Worm (Caenorhabditis elegans) whole organism, L4 larva: ENCODE results near the gene str-230.

Source experiments
- D1046.2 ChIP-seq: fragments of 200-800 bp; sonication (Bioruptor generic); IDR thresholded peaks from 2 replicates; pipeline ENCODE4 v1.3.6; 2022; ENCODE audit warnings: missing genetic modification characterization, missing compliant biosample characterization
- R02D3.7 ChIP-seq: fragments of 150-350 bp; sonication (generic microtip); optimal IDR thresholded peaks from 3 replicates; lab custom pipeline; 2014; ENCODE audit warnings: missing biosample characterization, missing genetic modification characterization
- T26A8.4 ChIP-seq: fragments of 200-800 bp; sonication (Bioruptor generic); IDR thresholded peaks from 2 replicates; pipeline ENCODE4 v1.3.6; 2022; ENCODE audit warnings: missing genetic modification characterization, missing compliant biosample characterization
- Y5F2A.4 ChIP-seq: fragments of 200-800 bp; sonication (Bioruptor generic); optimal IDR thresholded peaks from 2 replicates; lab custom pipeline; 2018; ENCODE audit warnings: mild to moderate bottlenecking, missing genetic modification characterization, missing compliant biosample characterization
- aha-1 ChIP-seq: fragments of 150-350 bp; peaks from one replicate; lab custom pipeline; 2014; ENCODE audit warnings: missing biosample characterization, missing genetic modification characterization
- ama-1 ChIP-seq: fragments of 150-350 bp; optimal IDR thresholded peaks from 2 replicates; lab custom pipeline; 2014; ENCODE audit warnings: inconsistent platforms, mixed read lengths
- ceh-44 ChIP-seq: fragments of 200-800 bp; sonication (Bioruptor generic); IDR thresholded peaks from 2 replicates; pipeline ENCODE4 v1.3.6; 2022; ENCODE audit warnings: missing genetic modification reagents, missing genetic modification characterization, missing compliant biosample characterization
- ceh-62 ChIP-seq: sonication (generic microtip); optimal IDR thresholded peaks from 2 replicates; lab custom pipeline; 2017; ENCODE audit warnings: missing biosample characterization, missing genetic modification characterization
- ctbp-1 ChIP-seq: fragments of 200-800 bp; sonication (Bioruptor generic); IDR thresholded peaks from 2 replicates; pipeline ENCODE4 v1.3.6; 2022; ENCODE audit warnings: missing genetic modification reagents, missing genetic modification characterization, missing compliant biosample characterization
- daf-16 ChIP-seq, 3 experiments: sonication (generic microtip); optimal IDR thresholded peaks; 2 replicates each; lab custom pipeline; 2016 to 2017; ENCODE audit warnings: missing genetic modification characterization in 3 of 3, missing genetic modification reagents in 3 of 3, mild to moderate bottlenecking in 2 of 3, missing compliant biosample characterization in 2 of 3, missing biosample characterization in 1 of 3, moderate library complexity in 1 of 3
- daf-8 ChIP-seq: fragments of 200-800 bp; sonication (Bioruptor generic); IDR thresholded peaks from 2 replicates; pipeline ENCODE4 v1.3.6; 2022; ENCODE audit warnings: missing genetic modification characterization, missing compliant biosample characterization
- dmd-6 ChIP-seq: fragments of 200-800 bp; sonication (Bioruptor generic); IDR thresholded peaks from 2 replicates; pipeline ENCODE4 v1.3.6; 2022; ENCODE audit warnings: missing genetic modification reagents, missing genetic modification characterization, missing compliant biosample characterization
- dmd-8 ChIP-seq: fragments of 200-800 bp; sonication (Bioruptor generic); IDR thresholded peaks from 2 replicates; pipeline ENCODE4 v1.3.6; 2022; ENCODE audit warnings: missing genetic modification characterization, missing compliant biosample characterization
- duxl-1 ChIP-seq: sonication (generic microtip); optimal IDR thresholded peaks from 2 replicates; lab custom pipeline; 2016; ENCODE audit warnings: mild to moderate bottlenecking, missing genetic modification characterization, moderate library complexity, missing compliant biosample characterization; ENCODE audit not compliant: poor library complexity
- fkh-10 ChIP-seq: fragments of 150-350 bp; optimal IDR thresholded peaks from 2 replicates; lab custom pipeline; 2014; ENCODE audit warnings: missing biosample characterization, missing genetic modification reagents, missing genetic modification characterization
- fos-1 ChIP-seq: fragments of 150-350 bp; optimal IDR thresholded peaks from 2 replicates; lab custom pipeline; 2014; ENCODE audit warnings: missing biosample characterization, missing genetic modification characterization
- hlh-11 ChIP-seq: fragments of 200-800 bp; sonication (Bioruptor generic); optimal IDR thresholded peaks from 2 replicates; lab custom pipeline; 2018; ENCODE audit warnings: mild to moderate bottlenecking, missing genetic modification characterization, missing compliant biosample characterization
- hmg-1.1 ChIP-seq: fragments of 200-800 bp; sonication (Bioruptor generic); IDR thresholded peaks from 2 replicates; pipeline ENCODE4 v1.3.6; 2022; ENCODE audit warnings: missing genetic modification reagents, missing genetic modification characterization, missing compliant biosample characterization
- lim-7 ChIP-seq: fragments of 200-800 bp; sonication (Bioruptor generic); IDR thresholded peaks from 2 replicates; pipeline ENCODE4 v1.3.6; 2022; ENCODE audit warnings: missing genetic modification characterization, missing compliant biosample characterization
- lin-15B ChIP-seq: fragments of 150-350 bp; sonication (generic microtip); optimal IDR thresholded peaks from 3 replicates; lab custom pipeline; 2014; ENCODE audit warnings: missing biosample characterization, missing genetic modification characterization
- lin-38 ChIP-seq: fragments of 200-800 bp; sonication (Bioruptor generic); IDR thresholded peaks from 2 replicates; pipeline ENCODE4 v1.3.6; 2022; ENCODE audit warnings: missing genetic modification reagents, missing genetic modification characterization, missing compliant biosample characterization
- lin-39 ChIP-seq: fragments of 150-350 bp; optimal IDR thresholded peaks from 2 replicates; lab custom pipeline; 2014; ENCODE audit warnings: missing biosample characterization, missing genetic modification reagents, missing genetic modification characterization
- mxl-3 ChIP-seq: fragments of 200-800 bp; sonication (Bioruptor generic); optimal IDR thresholded peaks from 2 replicates; lab custom pipeline; 2018; ENCODE audit warnings: mild to moderate bottlenecking, missing genetic modification characterization, missing compliant biosample characterization
- nhr-10 ChIP-seq: fragments of 150-350 bp; optimal IDR thresholded peaks from 2 replicates; lab custom pipeline; 2014; ENCODE audit warnings: missing biosample characterization, missing genetic modification characterization
- nhr-237 ChIP-seq: sonication (generic microtip); optimal IDR thresholded peaks from 2 replicates; lab custom pipeline; 2017; ENCODE audit warnings: missing biosample characterization, missing genetic modification characterization
- nhr-28 ChIP-seq: fragments of 150-350 bp; optimal IDR thresholded peaks from 2 replicates; lab custom pipeline; 2014; ENCODE audit warnings: missing biosample characterization, missing genetic modification characterization
- nhr-41 ChIP-seq: fragments of 200-800 bp; sonication (Bioruptor generic); IDR thresholded peaks from 2 replicates; pipeline ENCODE4 v1.3.6; 2022; ENCODE audit warnings: missing genetic modification reagents, missing genetic modification characterization, missing compliant biosample characterization
- nhr-76 ChIP-seq: fragments of 150-350 bp; optimal IDR thresholded peaks from 2 replicates; lab custom pipeline; 2014; ENCODE audit warnings: missing biosample characterization, missing genetic modification characterization
- pha-4 ChIP-seq, 2 experiments: fragments of 150-350 bp in 1 of 2; fragments of 200-800 bp in 1 of 2; sonication (Bioruptor generic) in 1 of 2; IDR thresholded peaks in 1 of 2; optimal IDR thresholded peaks in 1 of 2; 2 replicates each; pipeline versions ENCODE4 v1.3.6 to Lab custom; 2014 to 2022; ENCODE audit warnings: missing genetic modification characterization in 2 of 2, missing genetic modification reagents in 2 of 2, missing biosample characterization in 1 of 2, missing compliant biosample characterization in 1 of 2
- unc-39 ChIP-seq: sonication (generic microtip); optimal IDR thresholded peaks from 2 replicates; lab custom pipeline; 2017; ENCODE audit warnings: missing biosample characterization, missing genetic modification characterization
- unc-62 ChIP-seq, 3 experiments: fragments of 150-350 bp in 1 of 3; sonication (generic microtip); optimal IDR thresholded peaks in 2 of 3; peaks in 1 of 3; 1 replicate in 1 of 3; 2 replicates in 2 of 3; lab custom pipeline; 2014 to 2017; ENCODE audit warnings: missing biosample characterization in 3 of 3, missing genetic modification characterization in 3 of 3, missing genetic modification reagents in 3 of 3, missing genotype in 1 of 3
- vab-7 ChIP-seq: fragments of 200-800 bp; sonication (Bioruptor generic); IDR thresholded peaks from 2 replicates; pipeline ENCODE4 v1.3.6; 2022; ENCODE audit warnings: missing genetic modification reagents, missing genetic modification characterization, missing compliant biosample characterization
- zag-1 ChIP-seq: fragments of 150-350 bp; optimal IDR thresholded peaks from 2 replicates; lab custom pipeline; 2014; ENCODE audit warnings: missing biosample characterization, missing genetic modification characterization
- zfp-3 ChIP-seq: fragments of 200-800 bp; sonication (Bioruptor generic); conservative IDR thresholded peaks from 2 replicates; pipeline ENCODE4 v1.3.6; 2022; ENCODE audit warnings: missing genetic modification reagents, missing genetic modification characterization, missing compliant biosample characterization

str-230 gene

DNA sequence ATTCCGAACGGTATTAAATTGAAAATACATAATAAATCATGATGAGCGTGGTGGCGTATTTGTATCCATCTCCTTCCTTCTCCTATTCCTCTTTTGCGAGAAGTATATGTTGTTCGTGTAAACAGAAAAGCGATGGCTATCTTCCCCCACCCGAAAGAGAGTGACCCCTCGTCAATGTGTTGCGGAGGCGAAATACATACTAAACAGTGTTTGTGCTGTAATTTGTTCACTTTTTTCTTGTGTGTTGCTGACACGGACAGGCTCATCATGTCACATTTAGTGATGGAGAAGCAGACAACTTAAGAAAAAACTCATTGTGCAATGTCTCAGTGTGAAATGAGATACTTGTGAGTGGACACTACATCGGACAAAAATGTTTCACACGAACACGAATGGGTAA, 21.0 kb upstream of the str-230 start:
- no peak for TF ChIP-seq pha-4 (GFP tag; IDR thresholded peaks at IDR 0.05; lab: Robert Waterston, UW)
- TF ChIP-seq pha-4 (tag; optimal IDR thresholded peaks at IDR 0.05; lab: Kevin White, UChicago) = no peak
- no peak for TF ChIP-seq zfp-3 (GFP tag; lab: Robert Waterston, UW)
- TF ChIP-seq nhr-28 = peak; percentile 8
- no peak for TF ChIP-seq unc-39
- no peak for TF ChIP-seq lin-15B (tag; lab: Kevin White, UChicago)
- TF ChIP-seq T26A8.4 (GFP tag; lab: Robert Waterston, UW) = no peak
- TF ChIP-seq unc-62 (GFP tag; optimal IDR thresholded peaks at IDR 0.05 in 1 of 2; lab: Kevin White, UChicago) = peak in 1 of 2 experiments; percentile 24
- no peak for TF ChIP-seq unc-62 (tag; optimal IDR thresholded peaks at IDR 0.05; lab: Kevin White, UChicago)
- TF ChIP-seq dmd-6 (GFP tag; lab: Robert Waterston, UW) = peak; percentile 20; the same call in 1 of the 2 replicates
- peak; percentile 10 for TF ChIP-seq hlh-11 (tag; lab: Kevin White, UChicago)
- TF ChIP-seq mxl-3 (GFP tag; lab: Kevin White, UChicago) = peak; percentile 12
- peak in 1 of 2 experiments; percentile 56 for TF ChIP-seq daf-16 (GFP tag; optimal IDR thresholded peaks at IDR 0.05; lab: Kevin White, UChicago)
- TF ChIP-seq daf-16 (tag; optimal IDR thresholded peaks at IDR 0.05; lab: Kevin White, UChicago) = peak; percentile 80
- TF ChIP-seq ama-1 (lab: Kevin White, UChicago) = no peak

DNA sequence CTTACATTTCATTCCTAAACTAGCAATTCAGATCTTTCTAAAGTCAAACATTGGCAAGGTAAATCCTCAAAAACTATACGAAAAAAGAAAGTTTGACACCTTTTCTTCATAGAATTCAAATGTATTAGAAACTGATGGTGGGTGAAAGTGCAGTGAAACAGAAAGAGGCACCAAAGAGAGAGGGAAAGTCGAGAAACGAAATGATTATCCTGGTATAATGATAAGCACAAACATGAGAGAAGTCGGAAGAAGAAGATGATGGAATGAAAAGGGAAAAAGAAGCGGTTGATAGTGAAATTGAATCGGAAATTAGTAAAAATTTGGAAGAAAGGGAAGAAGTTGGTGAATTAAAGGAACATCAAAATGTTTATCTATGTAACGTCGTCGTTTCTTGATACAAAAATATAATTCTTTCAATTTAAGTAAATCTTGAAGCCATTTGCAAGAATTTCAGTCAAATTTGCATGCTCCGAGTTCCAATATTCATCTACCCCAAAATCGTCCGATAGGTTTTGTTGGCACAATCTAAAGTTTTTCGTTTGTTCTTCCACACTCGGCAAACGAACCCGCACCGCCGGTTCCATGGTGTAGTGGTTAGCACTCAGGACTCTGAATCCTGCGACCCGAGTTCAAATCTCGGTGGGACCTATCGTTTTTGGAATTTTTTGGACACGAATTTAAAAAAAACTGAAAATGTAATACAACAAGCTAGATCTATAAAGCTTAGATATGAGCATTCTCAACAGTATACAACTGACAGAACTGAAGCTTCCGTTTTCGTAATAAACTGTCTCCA, 20.3 kb upstream of the str-230 start:
- TF ChIP-seq ceh-44 (GFP tag; lab: Robert Waterston, UW) (0 out of 2 replicates have a peak, but pooled peaks have one; percentile 74), R02D3.7 (tag; lab: Kevin White, UChicago) (no peak), D1046.2 (no peak), hmg-1.1 (GFP tag; lab: Robert Waterston, UW) (no peak), pha-4 (GFP tag; IDR thresholded peaks at IDR 0.05; lab: Robert Waterston, UW) (peak; percentile 54; the same call in 1 of the 2 replicates), pha-4 (tag; optimal IDR thresholded peaks at IDR 0.05; lab: Kevin White, UChicago) (no peak), ctbp-1 (GFP tag; lab: Robert Waterston, UW) (0 out of 2 replicates have a peak, but pooled peaks have one; percentile 31), aha-1 (tag; lab: Kevin White, UChicago) (peak; percentile 46), dmd-8 (GFP tag; lab: Robert Waterston, UW) (no peak), lim-7 (GFP tag; lab: Robert Waterston, UW) (peak; percentile 68; the same call in 1 of the 2 replicates), vab-7 (GFP tag; lab: Robert Waterston, UW) (0 out of 2 replicates have a peak, but pooled peaks have one; percentile 59), lin-38 (GFP tag; lab: Robert Waterston, UW) (0 out of 2 replicates have a peak, but pooled peaks have one; percentile 18), dmd-6 (GFP tag; lab: Robert Waterston, UW) (0 out of 2 replicates have a peak, but pooled peaks have one; percentile 22), nhr-10 (tag; lab: Kevin White, UChicago) (no peak)

DNA sequence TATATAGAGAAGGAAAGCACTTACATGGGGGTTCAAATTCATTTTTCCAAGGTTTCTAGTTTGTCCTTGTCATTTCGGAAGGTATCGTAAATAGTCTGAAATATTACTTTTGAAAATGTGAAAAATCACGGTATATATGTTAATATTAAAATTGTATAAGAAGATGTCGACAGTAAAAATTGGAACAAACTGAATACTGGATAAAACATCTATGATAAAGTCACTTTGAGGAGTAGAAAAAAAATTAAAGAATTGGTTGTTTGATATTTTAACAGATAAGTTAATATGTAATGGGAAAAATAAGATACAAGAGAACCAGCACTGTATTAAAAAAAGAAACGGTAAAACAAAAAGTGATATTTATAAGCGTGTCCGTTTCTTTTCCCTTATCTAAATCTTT, 15.7 kb upstream of the str-230 start, which contains the start of gene nep-21:
TSS of gene nep-21 (minus strand) at position 101 of the 400 bp plus-strand sequence.
- no peak for TF ChIP-seq nhr-41
- no peak for TF ChIP-seq zag-1 (tag; lab: Kevin White, UChicago)
- no peak for TF ChIP-seq ama-1 (lab: Kevin White, UChicago)
- no peak for TF ChIP-seq nhr-76 (tag; lab: Kevin White, UChicago)
- TF ChIP-seq daf-8 = no peak
- no peak for TF ChIP-seq lin-39
- no peak for TF ChIP-seq duxl-1 (tag; lab: Kevin White, UChicago)
- TF ChIP-seq fkh-10 (GFP tag; lab: Kevin White, UChicago) = no peak
- TF ChIP-seq fos-1 (tag; lab: Kevin White, UChicago) = no peak
- no peak for TF ChIP-seq nhr-237 (tag; lab: Kevin White, UChicago)
- TF ChIP-seq ceh-62 (tag; lab: Kevin White, UChicago) = no peak
- no peak for TF ChIP-seq Y5F2A.4 (GFP tag; lab: Kevin White, UChicago)
